Worm (Caenorhabditis elegans) whole organism, early embryonic: Measurements from ENCODE around the gene C33F10.4.
"Not testable (repeated sequence)": the region's sequence is repeated elsewhere in the genome, so short reads cannot be mapped to it uniquely, and the experiment has no call there.

Experiments used
- B0310.2 ChIP-seq: sonication (generic microtip); optimal IDR thresholded peaks from 2 replicates; lab custom pipeline; 2016; ENCODE audit warnings: mild to moderate bottlenecking, missing genetic modification characterization, missing compliant biosample characterization
- F13C5.2 ChIP-seq: sonication (generic microtip); optimal IDR thresholded peaks from 2 replicates; lab custom pipeline; 2017; ENCODE audit warnings: mild to moderate bottlenecking, missing genetic modification characterization, inconsistent platforms, missing compliant biosample characterization
- aly-1 ChIP-seq: sonication (generic microtip); optimal IDR thresholded peaks from 2 replicates; lab custom pipeline; 2016; ENCODE audit warnings: missing genetic modification characterization, missing compliant biosample characterization
- ama-1 ChIP-seq: fragments of 150-350 bp; optimal IDR thresholded peaks from 2 replicates; lab custom pipeline; 2014
- ceh-13 ChIP-seq: fragments of 200-800 bp; sonication (Bioruptor generic); optimal IDR thresholded peaks from 2 replicates; lab custom pipeline; 2018; ENCODE audit warnings: mild to moderate bottlenecking, missing genetic modification characterization, missing compliant biosample characterization
- ceh-36 ChIP-seq: sonication (generic microtip); optimal IDR thresholded peaks from 2 replicates; lab custom pipeline; 2016; ENCODE audit warnings: missing genetic modification characterization, inconsistent platforms, missing compliant biosample characterization
- ets-7 ChIP-seq: sonication (generic microtip); optimal IDR thresholded peaks from 2 replicates; lab custom pipeline; 2016; ENCODE audit warnings: missing genotype, missing genetic modification characterization, missing compliant biosample characterization
- flt-1 ChIP-seq: fragments of 200-800 bp; sonication (Bioruptor generic); IDR thresholded peaks from 2 replicates; pipeline ENCODE4 v1.3.6; 2022; ENCODE audit warnings: missing genetic modification characterization, missing compliant biosample characterization
- hmbx-1 ChIP-seq: sonication (generic microtip); optimal IDR thresholded peaks from 2 replicates; lab custom pipeline; 2016; ENCODE audit warnings: mild to moderate bottlenecking, missing genetic modification characterization, missing compliant biosample characterization
- hmg-4 ChIP-seq: fragments of 200-800 bp; sonication (Bioruptor generic); optimal IDR thresholded peaks from 2 replicates; lab custom pipeline; 2018; ENCODE audit warnings: mild to moderate bottlenecking, missing genetic modification characterization, missing compliant biosample characterization
- hnd-1 ChIP-seq: sonication (generic microtip); optimal IDR thresholded peaks from 2 replicates; lab custom pipeline; 2016; ENCODE audit warnings: missing genetic modification characterization, missing compliant biosample characterization
- pes-1 ChIP-seq: fragments of 200-800 bp; sonication (Bioruptor generic); IDR thresholded peaks from 2 replicates; pipeline ENCODE4 v1.3.6; 2022; ENCODE audit warnings: missing genetic modification reagents, missing genetic modification characterization, missing compliant biosample characterization
- scrt-1 ChIP-seq: fragments of 200-800 bp; sonication (Bioruptor generic); IDR thresholded peaks from 2 replicates; pipeline ENCODE4 v1.3.6; 2022; ENCODE audit warnings: missing genetic modification characterization, missing compliant biosample characterization
- sea-1 ChIP-seq: fragments of 200-800 bp; sonication (Bioruptor generic); conservative IDR thresholded peaks from 2 replicates; pipeline ENCODE4 v1.3.6; 2022; ENCODE audit warnings: missing genetic modification characterization, missing compliant biosample characterization
- tbx-11 ChIP-seq: fragments of 200-800 bp; sonication (Bioruptor generic); IDR thresholded peaks from 2 replicates; pipeline ENCODE4 v1.3.6; 2022; ENCODE audit warnings: missing genetic modification characterization, missing compliant biosample characterization
- tbx-37 ChIP-seq: fragments of 200-800 bp; sonication (Bioruptor generic); conservative IDR thresholded peaks from 2 replicates; pipeline ENCODE4 v1.3.6; 2022; ENCODE audit warnings: missing genetic modification reagents, missing genetic modification characterization, missing compliant biosample characterization
- tra-4 ChIP-seq: sonication (generic microtip); optimal IDR thresholded peaks from 2 replicates; lab custom pipeline; 2017; ENCODE audit warnings: missing genetic modification characterization, missing compliant biosample characterization

The C33F10.4 gene

DNA sequence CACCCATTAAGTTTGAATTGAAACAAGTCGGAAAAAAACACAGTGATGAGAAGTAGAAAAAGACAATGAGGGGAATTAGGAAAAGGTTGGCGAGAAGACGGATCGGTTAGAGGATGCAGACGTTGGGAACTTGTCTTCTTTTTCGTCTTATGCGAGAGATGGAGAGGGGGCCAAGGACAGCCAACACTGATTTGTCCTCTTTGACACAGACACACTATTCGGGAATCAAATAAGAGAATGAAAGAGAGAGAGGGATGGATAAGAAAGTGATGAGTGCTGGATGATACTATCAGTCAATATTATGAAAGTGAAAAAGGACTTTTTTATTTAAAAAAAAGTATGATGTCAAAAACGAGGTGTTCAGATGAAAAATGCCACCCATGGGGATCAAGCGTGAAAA, 26.2 kb downstream of the C33F10.4 start, which contains the start of gene lact-5:
lact-5 (minus strand) TSS at position 1 of the 400 bp plus-strand sequence.
- TF ChIP-seq hmg-4 (GFP tag; lab: Kevin White, UChicago) (no peak), ama-1 (lab: Kevin White, UChicago) (no peak), F13C5.2 (tag; lab: Kevin White, UChicago) (no peak), tbx-11 (GFP tag; lab: Robert Waterston, UW) (no peak), hnd-1 (no peak), sea-1 (GFP tag; lab: Robert Waterston, UW) (no peak), B0310.2 (tag; lab: Kevin White, UChicago) (no peak), flt-1 (GFP tag; lab: Robert Waterston, UW) (no peak), tra-4 (no peak), ets-7 (tag; lab: Kevin White, UChicago) (no peak)

DNA sequence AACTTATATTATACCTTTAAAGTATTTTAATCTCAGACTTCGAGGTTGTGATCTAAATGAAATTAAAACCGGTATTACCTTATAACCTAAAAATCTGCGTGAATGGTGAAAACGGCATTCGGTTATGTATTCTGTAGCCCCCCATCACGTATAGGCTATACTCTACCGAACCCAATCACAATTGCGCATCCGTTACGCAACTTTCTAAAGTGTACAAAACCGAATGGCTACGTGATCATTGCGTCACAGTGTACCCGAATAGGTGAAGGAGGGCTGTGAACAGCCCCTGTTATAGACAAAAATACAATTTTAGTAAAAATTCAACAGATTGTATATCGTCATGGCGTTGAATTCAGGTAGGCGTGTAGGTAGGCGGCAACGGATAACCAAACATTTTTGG, 27.0 kb downstream of the C33F10.4 start:
- TF ChIP-seq ets-7 (tag; lab: Kevin White, UChicago) (no peak), pes-1 (no peak), ama-1 (lab: Kevin White, UChicago) (no peak), hmg-4 (GFP tag; lab: Kevin White, UChicago) (no peak), hnd-1 (no peak), hmbx-1 (no peak), flt-1 (GFP tag; lab: Robert Waterston, UW) (no peak), tbx-37 (GFP tag; lab: Robert Waterston, UW) (no peak), sea-1 (GFP tag; lab: Robert Waterston, UW) (no peak), F13C5.2 (tag; lab: Kevin White, UChicago) (no peak)

ce11 chrII:4825133-4825532, 29.6 kb downstream of the C33F10.4 start, which contains the start of the genes C33F10.8 and msp-40:
TSS of gene C33F10.8 (minus strand) at chrII:4825233.
TSS of gene msp-40 (plus strand) at chrII:4825414.
- TF ChIP-seq pes-1; ama-1 (lab: Kevin White, UChicago); hmbx-1: not testable (repeated sequence)

DNA sequence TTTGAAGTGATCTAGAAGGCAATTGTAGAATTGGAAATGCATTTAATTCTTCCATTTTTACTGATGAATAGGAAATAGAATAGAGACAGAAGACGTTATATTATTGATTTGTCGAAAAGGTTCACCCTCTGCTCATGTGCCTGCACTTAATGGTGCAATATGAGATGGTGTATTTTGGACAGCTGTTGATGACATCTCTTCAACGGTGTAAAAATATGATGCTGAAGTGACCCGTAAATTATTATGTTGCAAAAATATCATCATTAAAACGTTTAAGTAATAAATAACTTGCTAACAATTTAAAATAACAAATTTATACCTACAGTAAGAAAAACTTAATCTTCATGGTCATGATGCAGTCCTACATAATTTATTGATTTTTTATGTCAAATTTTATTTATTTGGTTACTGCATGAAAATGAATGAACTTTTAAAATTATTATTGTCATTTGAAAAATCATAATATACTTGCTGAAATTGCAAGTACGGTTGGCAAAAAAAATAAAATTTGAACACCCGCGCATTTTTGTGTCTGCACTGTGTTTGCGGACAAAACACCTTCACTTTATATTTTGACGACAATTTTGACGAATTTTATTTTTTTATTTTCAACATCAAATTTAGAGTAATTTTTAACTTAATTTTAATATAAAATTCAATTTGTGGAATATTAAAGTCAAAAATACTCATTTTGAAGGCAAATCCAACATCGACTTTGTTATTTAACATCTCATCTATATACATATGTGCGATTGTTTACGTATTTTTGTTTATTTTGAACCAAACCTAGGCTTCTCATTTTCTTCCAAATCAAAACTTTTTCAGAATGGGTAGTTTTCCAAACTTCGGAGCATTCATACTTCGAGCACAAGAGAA, 32.4 kb downstream of the C33F10.4 start, which contains the start of the genes fbxb-88 and tbck-1:
fbxb-88 (minus strand) TSS at position 151 of the 876 bp plus-strand sequence.
tbck-1 (plus strand) TSS at position 826 of the 876 bp plus-strand sequence.
- TF ChIP-seq F13C5.2 (tag; lab: Kevin White, UChicago) (peak; percentile 46), flt-1 (GFP tag; lab: Robert Waterston, UW) (no peak)

- TF ChIP-seq hmg-4 (GFP tag; lab: Kevin White, UChicago) (no peak), hmbx-1 (no peak), B0310.2 (tag; lab: Kevin White, UChicago) (no peak), tbx-37 (GFP tag; lab: Robert Waterston, UW) (no peak), flt-1 (GFP tag; lab: Robert Waterston, UW) (no peak)
These were observed 39.2 kb downstream of the C33F10.4 start, which contains the start of the genes C33F10.11 and C33F10.1 for ce11 chrII:4834761-4835160. TSS of gene C33F10.11 (minus strand) at chrII:4834861. TSS of gene C33F10.1 (plus strand) at chrII:4835023.

DNA sequence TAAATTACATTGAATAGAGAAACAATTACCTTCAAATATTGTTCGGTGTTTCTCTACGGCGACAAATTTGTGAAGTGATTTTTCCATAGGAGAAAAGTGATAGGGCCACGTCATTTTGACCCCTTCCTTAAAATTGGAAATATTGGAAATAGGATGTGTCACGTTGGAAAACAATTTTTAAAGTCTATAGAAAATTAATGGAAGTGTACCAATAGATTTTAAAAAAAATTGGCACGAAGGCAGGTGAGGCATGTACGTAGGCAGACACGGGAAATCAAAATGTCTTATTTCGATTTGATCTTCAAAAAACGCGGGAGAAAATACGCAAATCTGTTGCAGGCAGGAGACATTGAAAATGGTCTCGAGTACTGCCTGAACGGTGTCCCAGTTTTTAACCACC, 42.1 kb downstream of the C33F10.4 start, which contains the start of gene C33F10.12:
C33F10.12 (minus strand) TSS at position 101 of the 400 bp plus-strand sequence.
- TF ChIP-seq flt-1 (GFP tag; lab: Robert Waterston, UW) (no peak), scrt-1 (GFP tag; lab: Robert Waterston, UW) (no peak), aly-1 (tag; lab: Kevin White, UChicago) (no peak), B0310.2 (tag; lab: Kevin White, UChicago) (no peak), tbx-37 (GFP tag; lab: Robert Waterston, UW) (no peak), F13C5.2 (tag; lab: Kevin White, UChicago) (no peak), ceh-36 (tag; lab: Kevin White, UChicago) (no peak), ets-7 (tag; lab: Kevin White, UChicago) (no peak), hmbx-1 (no peak), tbx-11 (GFP tag; lab: Robert Waterston, UW) (no peak), hmg-4 (GFP tag; lab: Kevin White, UChicago) (no peak), pes-1 (no peak), sea-1 (GFP tag; lab: Robert Waterston, UW) (no peak), ceh-13 (GFP tag; lab: Kevin White, UChicago) (no peak), ama-1 (lab: Kevin White, UChicago) (no peak), hnd-1 (no peak), tra-4 (no peak)

- TF ChIP-seq scrt-1 (GFP tag; lab: Robert Waterston, UW); ceh-36 (tag; lab: Kevin White, UChicago); flt-1 (GFP tag; lab: Robert Waterston, UW): not testable (repeated sequence)
These were observed 46.6 kb downstream of the C33F10.4 start, which contains the start of the genes T23B7.2 and nspd-4 for ce11 chrII:4842143-4842658. TSS of gene T23B7.2 (minus strand) at chrII:4842243. TSS of gene nspd-4 (plus strand) at chrII:4842608.
